Worm (Caenorhabditis elegans): ENCODE data around the gene daz-1.

The daz-1 gene

DNA sequence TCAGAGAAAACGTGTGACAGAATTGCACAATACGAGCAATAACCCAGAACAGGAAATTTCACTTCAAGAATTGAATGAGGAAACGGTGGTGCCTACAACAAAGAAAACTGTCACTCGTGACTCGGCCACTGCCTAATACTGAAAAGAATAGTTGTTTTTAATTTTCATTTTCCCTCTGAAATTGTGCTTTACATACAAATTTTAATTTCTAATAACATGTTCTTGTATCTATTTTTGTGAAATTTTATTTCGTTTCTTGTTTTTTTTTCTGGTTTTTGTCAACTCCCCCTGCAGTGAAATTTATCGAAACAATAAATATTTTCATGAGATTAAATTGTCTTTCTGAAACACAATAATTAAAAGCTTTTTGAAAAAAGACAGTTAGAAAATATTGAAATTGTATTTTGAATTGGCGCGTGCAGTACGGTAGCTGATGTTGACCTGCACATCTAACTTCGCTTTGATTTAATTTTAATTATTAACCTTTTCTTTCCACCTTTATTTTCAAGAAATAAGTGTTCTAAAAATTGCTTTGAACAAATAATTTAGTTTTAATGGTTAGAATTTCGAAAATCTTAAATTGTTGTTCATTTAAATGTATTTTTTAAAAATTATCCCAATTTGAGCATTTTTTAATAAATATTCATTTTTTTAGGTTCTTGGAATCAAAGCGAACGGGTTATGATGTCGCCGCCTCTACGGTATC is at the start of gene daz-1:
Gene daz-1, plus strand, starts transcription at position 656 of the 706 bp plus-strand sequence.
- no peak for TF ChIP-seq unc-3 (GFP tag; conservative IDR thresholded peaks at IDR 0.05)
- no peak for TF ChIP-seq unc-3 (tag; optimal IDR thresholded peaks at IDR 0.05)
- no peak for TF ChIP-seq odd-2 (tag; optimal IDR thresholded peaks at IDR 0.05)
- TF ChIP-seq mec-3 (tag; optimal IDR thresholded peaks at IDR 0.05; ENCODE audit: borderline replicate concordance), result no peak

ce11 chrII:5407548-5407947 is 48.6 kb upstream of the daz-1 start, which contains the start of gene clec-141:
Gene clec-141, minus strand, starts transcription at chrII:5407648.
- no peak for TF ChIP-seq ceh-18 (tag; optimal IDR thresholded peaks at IDR 0.05)
- no peak for TF ChIP-seq ceh-14 (tag; optimal IDR thresholded peaks at IDR 0.05)
- TF ChIP-seq fax-1 (tag; optimal IDR thresholded peaks at IDR 0.05), result no peak
- TF ChIP-seq ceh-9 (tag; optimal IDR thresholded peaks at IDR 0.05), result no peak
- TF ChIP-seq unc-55 (GFP tag; optimal IDR thresholded peaks at IDR 0.05), result no peak
- no peak for TF ChIP-seq pqm-1 (tag; optimal IDR thresholded peaks at IDR 0.05)

DNA sequence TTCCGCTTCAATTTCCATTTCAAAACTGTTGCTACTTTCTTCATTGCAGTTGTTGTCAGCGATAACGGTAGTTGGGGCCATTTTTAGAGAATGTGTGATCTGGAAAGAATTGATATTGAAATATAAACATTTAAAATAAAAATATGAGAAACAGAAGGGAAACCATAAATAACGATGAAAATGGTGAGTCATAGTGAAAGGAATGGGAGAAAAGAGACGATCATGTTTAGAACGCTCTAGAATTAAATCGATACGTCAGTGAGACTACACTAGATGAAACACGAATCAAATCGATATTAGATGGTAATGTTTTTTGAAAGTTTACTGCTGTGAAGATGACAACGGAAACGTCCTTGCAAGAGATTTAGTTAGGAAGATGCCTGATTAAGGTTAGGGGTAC is 47.2 kb upstream of the daz-1 start, which contains the start of the genes EEED8.12 and EEED8.4:
Gene EEED8.12, minus strand, starts transcription at position 101 of the 400 bp plus-strand sequence.
Gene EEED8.4, plus strand, starts transcription at position 396 of the 400 bp plus-strand sequence.
- TF ChIP-seq odd-2 (tag; optimal IDR thresholded peaks at IDR 0.05) (no peak), eyg-1 (tag; optimal IDR thresholded peaks at IDR 0.05) (no peak), che-1 (tag; optimal IDR thresholded peaks at IDR 0.05) (no peak), nfya-1 (tag; optimal IDR thresholded peaks at IDR 0.05) (no peak), unc-42 (tag; optimal IDR thresholded peaks at IDR 0.05) (no peak), ceh-31 (tag; optimal IDR thresholded peaks at IDR 0.05) (no peak), tbx-7 (tag; optimal IDR thresholded peaks at IDR 0.05) (no peak), sox-2 (GFP tag; IDR thresholded peaks at IDR 0.05) (no peak), fkh-6 (tag; optimal IDR thresholded peaks at IDR 0.05) (no peak), madf-2 (tag; optimal IDR thresholded peaks at IDR 0.05) (no peak), nhr-11 (tag; optimal IDR thresholded peaks at IDR 0.05) (no peak), sox-4 (tag; optimal IDR thresholded peaks at IDR 0.05) (no peak), mec-3 (tag; optimal IDR thresholded peaks at IDR 0.05; ENCODE audit: borderline replicate concordance) (no peak), rnt-1 (tag; optimal IDR thresholded peaks at IDR 0.05) (no peak)

- TF ChIP-seq pha-2 (tag; optimal IDR thresholded peaks at IDR 0.05) (no peak), fax-1 (tag; optimal IDR thresholded peaks at IDR 0.05) (no peak), nhr-232 (tag; optimal IDR thresholded peaks at IDR 0.05) (no peak), lin-11 (tag; optimal IDR thresholded peaks at IDR 0.05) (no peak)
These were observed 43.6 kb upstream of the daz-1 start, which contains the start of the genes EEED8.13 and EEED8.18 for ce11 chrII:5412467-5412866. Gene EEED8.13, minus strand, starts transcription at chrII:5412567. Gene EEED8.18, minus strand, starts transcription at chrII:5412610.

DNA sequence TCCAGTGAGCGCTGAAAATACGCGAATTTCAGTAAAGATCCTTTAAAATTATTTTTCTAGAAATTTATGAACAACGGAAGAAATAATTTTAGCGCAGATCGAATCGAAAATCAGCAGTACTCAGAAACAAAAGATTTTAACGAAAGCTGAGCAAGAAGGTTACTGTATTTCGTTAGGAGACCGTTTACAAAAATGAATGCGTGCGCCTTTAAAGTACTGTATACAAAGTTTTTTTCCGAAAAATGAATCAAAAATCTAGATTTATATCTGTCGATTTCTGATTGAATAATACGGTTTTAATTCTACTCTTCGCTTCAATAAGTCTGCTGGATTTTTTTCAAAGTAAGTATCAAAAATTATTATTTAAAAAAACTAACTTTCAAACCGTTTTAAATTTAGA is 42.1 kb upstream of the daz-1 start, which contains the start of the genes EEED8.14 and EEED8.3:
Gene EEED8.14, minus strand, starts transcription at position 13 of the 400 bp plus-strand sequence.
Gene EEED8.3, plus strand, starts transcription at position 237 of the 400 bp plus-strand sequence.
- TF ChIP-seq ceh-2 (tag; optimal IDR thresholded peaks at IDR 0.05) (no peak), nhr-232 (tag; optimal IDR thresholded peaks at IDR 0.05) (no peak), ceh-9 (tag; optimal IDR thresholded peaks at IDR 0.05) (no peak), rnt-1 (tag; optimal IDR thresholded peaks at IDR 0.05) (no peak), ztf-16 (tag; optimal IDR thresholded peaks at IDR 0.05) (no peak), fkh-6 (tag; optimal IDR thresholded peaks at IDR 0.05) (no peak), pag-3 (tag; optimal IDR thresholded peaks at IDR 0.05; ENCODE audit: borderline replicate concordance) (no peak), ceh-34 (tag; optimal IDR thresholded peaks at IDR 0.05) (no peak), ceh-18 (tag; optimal IDR thresholded peaks at IDR 0.05) (no peak), ceh-30 (tag; optimal IDR thresholded peaks at IDR 0.05) (no peak), fax-1 (tag; optimal IDR thresholded peaks at IDR 0.05) (no peak), ceh-22 (tag; optimal IDR thresholded peaks at IDR 0.05) (no peak), dmd-4 (tag; optimal IDR thresholded peaks at IDR 0.05; ENCODE audit: borderline replicate concordance) (no peak)
